Worm (Caenorhabditis elegans): ENCODE measurements around the gene tpa-1.

DNA sequence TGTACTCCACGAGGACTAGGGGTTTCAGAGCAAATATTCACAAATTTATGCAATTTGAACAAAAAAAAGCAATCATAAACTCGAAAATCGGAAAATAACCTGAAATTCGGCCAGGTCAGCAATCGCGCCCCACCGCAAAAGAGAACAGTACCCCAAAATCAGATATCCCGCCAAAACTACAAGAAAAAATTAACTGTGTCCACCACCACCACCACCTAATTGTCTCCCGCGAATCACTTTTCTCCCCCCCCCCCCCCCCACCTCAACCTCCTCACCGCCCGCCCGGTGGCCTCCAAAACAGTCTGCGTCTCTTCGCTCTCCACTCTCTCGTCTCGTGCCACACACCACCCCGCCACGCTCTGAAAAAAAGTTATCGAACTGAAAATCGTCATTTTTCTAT lies 36.7 kb downstream of the tpa-1 start:
- TF ChIP-seq nhr-28 (tag; optimal IDR thresholded peaks at IDR 0.05) (no peak), nhr-76 (tag; optimal IDR thresholded peaks at IDR 0.05) (no peak), nhr-2 (tag; optimal IDR thresholded peaks at IDR 0.05) (no peak), ztf-11 (tag; optimal IDR thresholded peaks at IDR 0.05) (no peak), elt-3 (tag; optimal IDR thresholded peaks at IDR 0.05) (no peak), sptf-1 (tag; optimal IDR thresholded peaks at IDR 0.05) (peak; percentile 70), mab-5 (tag; optimal IDR thresholded peaks at IDR 0.05) (no peak), snpc-4 (tag; optimal IDR thresholded peaks at IDR 0.05) (no peak), elt-1 (tag; optimal IDR thresholded peaks at IDR 0.05; ENCODE audit: borderline replicate concordance, insufficient read depth) (no peak), pha-4 (tag; optimal IDR thresholded peaks at IDR 0.05) (no peak), unc-62 (GFP tag; optimal IDR thresholded peaks at IDR 0.05) (no peak)

Data from whole organism, mixed stage, embryonic.